Fruit fly (Drosophila melanogaster) whole organism, embryonic: ENCODE data around the gene CG17190.

ENCODE experiments used
- BEAF-32 ChIP-seq: fragments of 200-800 bp; sonication (Bioruptor generic); optimal IDR thresholded peaks from 3 replicates; lab custom pipeline; 2017; ENCODE audit warnings: missing biosample characterization, missing genetic modification characterization, mild to moderate bottlenecking, moderate library complexity, missing genetic modification reagents
- Bdp1 ChIP-seq: fragments of 200-800 bp; sonication (Bioruptor generic); optimal IDR thresholded peaks from 3 replicates; lab custom pipeline; 2016; ENCODE audit warnings: missing biosample characterization, missing genetic modification characterization
- Bteb2 ChIP-seq: fragments of 200-800 bp; sonication (Bioruptor generic); optimal IDR thresholded peaks from 2 replicates; lab custom pipeline; 2016; ENCODE audit warnings: missing biosample characterization, missing genetic modification characterization
- CG10431 ChIP-seq: fragments of 200-800 bp; sonication (Bioruptor generic); optimal IDR thresholded peaks from 3 replicates; lab custom pipeline; 2018; ENCODE audit warnings: missing biosample characterization, mild to moderate bottlenecking, missing genetic modification characterization
- CG12299 ChIP-seq: fragments of 200-800 bp; sonication (Bioruptor generic); optimal IDR thresholded peaks from 2 replicates; lab custom pipeline; 2018; ENCODE audit warnings: missing biosample characterization, mild to moderate bottlenecking, missing genetic modification characterization
- CG1233 ChIP-seq: fragments of 200-800 bp; sonication (Bioruptor generic); optimal IDR thresholded peaks from 4 replicates; lab custom pipeline; 2018; ENCODE audit warnings: missing biosample characterization, mild to moderate bottlenecking, missing genetic modification characterization
- CG12769 ChIP-seq: fragments of 200-800 bp; sonication (Bioruptor generic); optimal IDR thresholded peaks from 2 replicates; lab custom pipeline; 2019; ENCODE audit warnings: missing biosample characterization, mild to moderate bottlenecking, missing genetic modification characterization, moderate library complexity
- CG15514 ChIP-seq: fragments of 200-800 bp; sonication (Bioruptor generic); optimal IDR thresholded peaks from 3 replicates; lab custom pipeline; 2017; ENCODE audit warnings: missing biosample characterization, missing genetic modification characterization, mild to moderate bottlenecking, moderate library complexity, missing genetic modification reagents
- CG17328 ChIP-seq: fragments of 200-800 bp; sonication (Bioruptor generic); IDR thresholded peaks from 2 replicates; pipeline ENCODE4 v1.3.6; 2022; ENCODE audit warnings: missing biosample characterization, missing genetic modification characterization
- CG2712 ChIP-seq: fragments of 200-800 bp; optimal IDR thresholded peaks from 3 replicates; lab custom pipeline; 2019; ENCODE audit warnings: missing biosample characterization, mild to moderate bottlenecking, missing genetic modification characterization, moderate library complexity
- CG30403 ChIP-seq: fragments of 200-800 bp; sonication (Bioruptor generic); optimal IDR thresholded peaks from 3 replicates; lab custom pipeline; 2016; ENCODE audit warnings: missing biosample characterization, missing genetic modification characterization
- CG3281 ChIP-seq: fragments of 200-800 bp; sonication (Bioruptor generic); optimal IDR thresholded peaks from 3 replicates; lab custom pipeline; 2017; ENCODE audit warnings: missing biosample characterization, mild to moderate bottlenecking, missing genetic modification characterization
- CG42726 ChIP-seq: fragments of 200-800 bp; sonication (Bioruptor generic); IDR thresholded peaks from 2 replicates; pipeline ENCODE4 v1.3.6; 2022; ENCODE audit warnings: missing biosample characterization, missing genetic modification characterization; ENCODE audit not compliant: partially characterized antibody
- CG4360 ChIP-seq: fragments of 200-800 bp; sonication (Bioruptor generic); IDR thresholded peaks from 2 replicates; pipeline ENCODE4 v1.3.6; 2022; ENCODE audit warnings: missing biosample characterization, missing genetic modification characterization
- CG4617 ChIP-seq: fragments of 200-800 bp; sonication (Bioruptor generic); optimal IDR thresholded peaks from 3 replicates; lab custom pipeline; 2016; ENCODE audit warnings: missing biosample characterization, missing genetic modification characterization, borderline replicate concordance
- CG7963 ChIP-seq: fragments of 200-800 bp; sonication (Bioruptor generic); IDR thresholded peaks from 3 replicates; pipeline ENCODE4 v1.3.6; 2022; ENCODE audit warnings: missing biosample characterization, missing genetic modification characterization; ENCODE audit not compliant: partially characterized antibody
- CG8478 ChIP-seq: fragments of >200 bp; optimal IDR thresholded peaks from 2 replicates; lab custom pipeline; 2018
- CG9797 ChIP-seq: fragments of 200-800 bp; sonication (Bioruptor generic); optimal IDR thresholded peaks from 3 replicates; lab custom pipeline; 2018; ENCODE audit warnings: missing biosample characterization, mild to moderate bottlenecking, missing genetic modification characterization
- CoRest ChIP-seq: fragments of 200-800 bp; sonication (Bioruptor generic); optimal IDR thresholded peaks from 3 replicates; lab custom pipeline; 2018; ENCODE audit warnings: missing biosample characterization, mild to moderate bottlenecking, missing genetic modification characterization, moderate library complexity
- Dbx ChIP-seq: fragments of 200-800 bp; sonication (Bioruptor generic); IDR thresholded peaks from 3 replicates; pipeline ENCODE4 v1.3.6; 2022; ENCODE audit warnings: missing biosample characterization, missing genetic modification characterization
- E2f1 ChIP-seq: fragments of 200-800 bp; sonication (Bioruptor generic); IDR thresholded peaks from 2 replicates; pipeline ENCODE4 v1.3.6; 2022; ENCODE audit warnings: missing biosample characterization, missing genetic modification characterization
- E2f2 ChIP-seq: fragments of 200-800 bp; sonication (Bioruptor generic); IDR thresholded peaks from 2 replicates; pipeline ENCODE4 v1.3.6; 2022; ENCODE audit warnings: missing biosample characterization, missing genetic modification characterization
- Gsc ChIP-seq: fragments of 200-800 bp; sonication (Bioruptor generic); IDR thresholded peaks from 2 replicates; pipeline ENCODE4 v1.3.6; 2022; ENCODE audit warnings: missing biosample characterization, missing genetic modification characterization
- Hr3 ChIP-seq: fragments of 200-800 bp; sonication (Bioruptor generic); optimal IDR thresholded peaks from 3 replicates; lab custom pipeline; 2016; ENCODE audit warnings: missing biosample characterization, missing genetic modification characterization
- Med ChIP-seq: fragments of 200-800 bp; sonication (Bioruptor generic); peaks from one replicate; lab custom pipeline; 2016; ENCODE audit warnings: missing biosample characterization, missing genetic modification characterization, mild to moderate bottlenecking, inconsistent platforms, moderate library complexity
- NK7.1 ChIP-seq: fragments of 200-800 bp; sonication (Bioruptor generic); optimal IDR thresholded peaks from 3 replicates; lab custom pipeline; 2016; ENCODE audit warnings: missing biosample characterization, missing genetic modification characterization
- Opbp ChIP-seq: fragments of 200-800 bp; sonication (Bioruptor generic); IDR thresholded peaks from 3 replicates; pipeline ENCODE4 v1.3.6; 2022; ENCODE audit warnings: missing biosample characterization, missing genetic modification characterization; ENCODE audit not compliant: partially characterized antibody
- Optix ChIP-seq: fragments of 200-800 bp; sonication (Bioruptor generic); IDR thresholded peaks from 3 replicates; pipeline ENCODE4 v1.3.6; 2022; ENCODE audit warnings: missing biosample characterization, missing genetic modification characterization
- Pdp1 ChIP-seq, 2 experiments: fragments of 200-800 bp; sonication (Bioruptor generic); optimal IDR thresholded peaks; 3 replicates each; lab custom pipeline; 2016; ENCODE audit warnings: missing biosample characterization in 2 of 2, missing genetic modification characterization in 2 of 2, mild to moderate bottlenecking in 1 of 2, moderate library complexity in 1 of 2
- Rx ChIP-seq: fragments of 200-800 bp; sonication (Bioruptor generic); IDR thresholded peaks from 2 replicates; pipeline ENCODE4 v1.3.6; 2022; ENCODE audit warnings: missing biosample characterization, missing genetic modification characterization
- Xrp1 ChIP-seq: fragments of 200-800 bp; sonication (Bioruptor generic); IDR thresholded peaks from 2 replicates; pipeline ENCODE4 v1.3.6; 2022; ENCODE audit warnings: missing biosample characterization, missing genetic modification characterization
- bigmax ChIP-seq: fragments of 200-800 bp; sonication (Bioruptor generic); optimal IDR thresholded peaks from 2 replicates; lab custom pipeline; 2018; ENCODE audit warnings: missing biosample characterization, mild to moderate bottlenecking, missing genetic modification characterization
- dpn ChIP-seq, 2 experiments: fragments of 200-800 bp; sonication (Bioruptor generic); optimal IDR thresholded peaks; 3 replicates each; lab custom pipeline; 2016; ENCODE audit warnings: missing biosample characterization in 2 of 2, missing genetic modification characterization in 2 of 2
- en ChIP-seq: fragments of 200-800 bp; sonication (Bioruptor generic); optimal IDR thresholded peaks from 2 replicates; lab custom pipeline; 2016; ENCODE audit warnings: missing biosample characterization, missing genetic modification characterization
- eyg ChIP-seq: fragments of 200-800 bp; sonication (Bioruptor generic); optimal IDR thresholded peaks from 3 replicates; lab custom pipeline; 2016; ENCODE audit warnings: missing biosample characterization, missing genetic modification characterization
- fd102C ChIP-seq: fragments of 200-800 bp; sonication (Bioruptor generic); optimal IDR thresholded peaks from 2 replicates; lab custom pipeline; 2018; ENCODE audit warnings: missing biosample characterization, mild to moderate bottlenecking, missing genetic modification characterization, moderate library complexity
- fru ChIP-seq: fragments of >200 bp; optimal IDR thresholded peaks from 2 replicates; lab custom pipeline; 2017
- gce ChIP-seq: fragments of 200-800 bp; sonication (Bioruptor generic); IDR thresholded peaks from 3 replicates; pipeline ENCODE4 v1.3.6; 2022; ENCODE audit warnings: missing biosample characterization, missing genetic modification characterization
- gem ChIP-seq: fragments of 200-800 bp; sonication (Bioruptor generic); optimal IDR thresholded peaks from 2 replicates; lab custom pipeline; 2019; ENCODE audit warnings: missing biosample characterization, mild to moderate bottlenecking, missing genetic modification characterization, moderate library complexity
- ind ChIP-seq: fragments of 200-800 bp; sonication (Bioruptor generic); optimal IDR thresholded peaks from 3 replicates; lab custom pipeline; 2016; ENCODE audit warnings: missing biosample characterization, missing genetic modification characterization
- kah ChIP-seq: fragments of 200-800 bp; sonication (Bioruptor generic); optimal IDR thresholded peaks from 2 replicates; lab custom pipeline; 2018; ENCODE audit warnings: missing biosample characterization, mild to moderate bottlenecking, missing genetic modification characterization
- lbe ChIP-seq: fragments of 200-800 bp; sonication (Bioruptor generic); optimal IDR thresholded peaks from 2 replicates; lab custom pipeline; 2016; ENCODE audit warnings: missing biosample characterization, mild to moderate bottlenecking, missing genetic modification characterization
- onecut ChIP-seq: fragments of 200-800 bp; sonication (Bioruptor generic); IDR thresholded peaks from 2 replicates; pipeline ENCODE4 v1.3.6; 2022; ENCODE audit warnings: missing biosample characterization, missing genetic modification characterization
- pfk ChIP-seq: fragments of 200-800 bp; sonication (Bioruptor generic); optimal IDR thresholded peaks from 2 replicates; lab custom pipeline; 2018; ENCODE audit warnings: missing biosample characterization, mild to moderate bottlenecking, missing genetic modification characterization, moderate library complexity
- pnt ChIP-seq: fragments of 200-800 bp; sonication (Bioruptor generic); optimal IDR thresholded peaks from 3 replicates; lab custom pipeline; 2016; ENCODE audit warnings: missing biosample characterization, missing genetic modification characterization
- psq ChIP-seq: fragments of 200-800 bp; sonication (Bioruptor generic); optimal IDR thresholded peaks from 2 replicates; lab custom pipeline; 2017; ENCODE audit warnings: missing biosample characterization, missing genetic modification characterization
- ranshi ChIP-seq: fragments of 200-800 bp; sonication (Bioruptor generic); IDR thresholded peaks from 2 replicates; pipeline ENCODE4 v1.3.6; 2022; ENCODE audit warnings: missing biosample characterization, missing genetic modification characterization
- slbo ChIP-seq: fragments of 200-800 bp; sonication (Bioruptor generic); IDR thresholded peaks from 2 replicates; pipeline ENCODE4 v1.3.6; 2022; ENCODE audit warnings: missing biosample characterization, missing genetic modification characterization
- tap ChIP-seq: fragments of 200-800 bp; optimal IDR thresholded peaks from 3 replicates; lab custom pipeline; 2019; ENCODE audit warnings: missing biosample characterization, mild to moderate bottlenecking, missing genetic modification characterization, moderate library complexity
- tgo ChIP-seq: fragments of 200-800 bp; sonication (Bioruptor generic); IDR thresholded peaks from 3 replicates; pipeline ENCODE4 v1.3.6; 2022; ENCODE audit warnings: missing biosample characterization, missing genetic modification characterization

CG17190 gene

dm6 chr3R:20031043-20031763, 17.9 kb upstream of the CG17190 start, which contains the start of gene trem (continued):
- TF ChIP-seq Dbx (GFP tag; lab: Robert Waterston, UW) (peak; percentile 50; the same call in 1 of the 3 replicates), CG4617 (GFP tag; lab: Kevin White, UChicago) (peak; percentile 21), CG2712 (tag; lab: Kevin White, UChicago) (peak; percentile 81), Pdp1 (GFP tag; optimal IDR thresholded peaks at IDR 0.05; lab: Kevin White, UChicago) (peak in 1 of 2 experiments; percentile 57), E2f1 (GFP tag; lab: Robert Waterston, UW) (peak; percentile 67), gem (tag; lab: Kevin White, UChicago) (peak; percentile 83), pnt (GFP tag; lab: Kevin White, UChicago) (peak; percentile 61), bigmax (GFP tag; lab: Kevin White, UChicago) (no peak), dpn (GFP tag; optimal IDR thresholded peaks at IDR 0.05; lab: Kevin White, UChicago) (peak; percentile 58), CG7963 (GFP tag; lab: Robert Waterston, UW) (no peak), CG10431 (GFP tag; lab: Kevin White, UChicago) (peak; percentile 66), ind (GFP tag; lab: Kevin White, UChicago) (peak; percentile 79), CG12299 (tag; lab: Kevin White, UChicago) (peak; percentile 25), CG3281 (GFP tag; lab: Kevin White, UChicago) (peak; percentile 70), gce (GFP tag; lab: Robert Waterston, UW) (no peak), tgo (GFP tag; lab: Robert Waterston, UW) (peak; percentile 70), Hr3 (GFP tag; lab: Kevin White, UChicago) (peak; percentile 84), CoRest (peak; percentile 92), Bteb2 (peak; percentile 30), BEAF-32 (GFP tag; lab: Kevin White, UChicago) (peak; percentile 13), CG1233 (peak; percentile 83), NK7.1 (GFP tag; lab: Kevin White, UChicago) (no peak), lbe (no peak), kah (GFP tag; lab: Kevin White, UChicago) (peak; percentile 8), Optix (GFP tag; lab: Robert Waterston, UW) (no peak), Opbp (GFP tag; lab: Robert Waterston, UW) (no peak), Bdp1 (peak; percentile 39), fru (no peak), ranshi (GFP tag; lab: Robert Waterston, UW) (peak; percentile 41; the same call in 1 of the 2 replicates), CG4360 (no peak), CG15514 (GFP tag; lab: Kevin White, UChicago) (peak; percentile 1), Rx (no peak), en (GFP tag; lab: Kevin White, UChicago) (no peak), E2f2 (GFP tag; lab: Robert Waterston, UW) (peak; percentile 27; the same call in 1 of the 2 replicates), Xrp1 (GFP tag; lab: Robert Waterston, UW) (no peak; the same call in 1 of the 2 replicates), onecut (GFP tag; lab: Robert Waterston, UW) (peak; percentile 29; the same call in 1 of the 2 replicates), CG9797 (no peak), pfk (no peak), psq (GFP tag; lab: Kevin White, UChicago) (peak; percentile 61), eyg (GFP tag; lab: Kevin White, UChicago) (no peak), slbo (GFP tag; lab: Robert Waterston, UW) (peak; percentile 91), tap (tag; lab: Kevin White, UChicago) (no peak), CG12769 (tag; lab: Kevin White, UChicago) (no peak), fd102C (GFP tag; lab: Kevin White, UChicago) (no peak), CG17328 (GFP tag; lab: Robert Waterston, UW) (peak; percentile 13; the same call in 1 of the 2 replicates), Gsc (GFP tag; lab: Robert Waterston, UW) (peak; percentile 60), Med (peak; percentile 78), CG30403 (GFP tag; lab: Kevin White, UChicago) (peak; percentile 89), CG8478 (no peak), CG42726 (GFP tag; lab: Robert Waterston, UW) (no peak)
